Fruit fly (Drosophila melanogaster) Kc167 (cell line): ENCODE measurements around the gene InR.

ENCODE experiments used
- Myc ChIP-seq: fragments of >200 bp; optimal IDR thresholded peaks from 2 replicates; lab custom pipeline; 2017; ENCODE audit warnings: missing external identifiers
- h ChIP-seq: fragments of >200 bp; optimal IDR thresholded peaks from 3 replicates; lab custom pipeline; 2018; ENCODE audit warnings: missing external identifiers
- insv ChIP-seq: fragments of >200 bp; optimal IDR thresholded peaks from 3 replicates; lab custom pipeline; 2018; ENCODE audit warnings: missing external identifiers
- psq ChIP-seq: fragments of >200 bp; optimal IDR thresholded peaks from 2 replicates; lab custom pipeline; 2017; ENCODE audit warnings: missing external identifiers
- ttk ChIP-seq: sonication (Bioruptor generic); optimal IDR thresholded peaks from 2 replicates; lab custom pipeline; 2017; ENCODE audit warnings: missing external identifiers

- TF ChIP-seq psq (lab: Kevin White, UChicago) (no peak), h (lab: Kevin White, UChicago) (no peak), Myc (lab: Kevin White, UChicago) (no peak), insv (no peak), ttk (lab: Kevin White, UChicago) (no peak)
Observed at dm6 chr3R:21604564-21604963, 14.6 kb downstream of the InR start.
